Worm (Caenorhabditis elegans): ENCODE measurements around the gene rbmx-2.

DNA sequence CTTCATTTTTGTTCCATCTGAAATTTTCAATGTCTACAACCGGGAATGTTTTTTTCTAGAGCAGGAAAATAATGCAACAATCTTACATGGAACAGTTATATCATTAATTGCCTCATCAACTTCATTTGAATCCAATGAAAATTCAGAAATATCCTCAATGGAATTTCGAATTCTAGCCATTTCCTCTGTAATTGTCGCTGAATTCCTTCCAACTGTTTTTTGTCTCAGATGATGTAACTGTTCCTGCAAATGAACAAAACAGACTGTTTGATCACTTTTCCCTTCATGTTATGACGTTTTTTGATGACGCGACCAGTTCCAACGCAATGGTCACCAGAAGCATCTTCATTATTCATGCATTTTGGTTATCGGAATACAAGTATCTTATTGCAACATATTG is 24.7 kb upstream of the rbmx-2 start:
- TF ChIP-seq ama-1 (optimal IDR thresholded peaks at IDR 0.05) (no peak), ama-1 (GFP tag; optimal IDR thresholded peaks at IDR 0.05) (no peak), him-1 (tag; optimal IDR thresholded peaks at IDR 0.05) (no peak), Y79H2A.3 (GFP tag; conservative IDR thresholded peaks at IDR 0.05) (no peak), ekl-4 (GFP tag; IDR thresholded peaks at IDR 0.05) (no peak), unc-62 (GFP tag; optimal IDR thresholded peaks at IDR 0.05) (no peak), pha-4 (tag; optimal IDR thresholded peaks at IDR 0.05) (no peak), dpl-1 (GFP tag; optimal IDR thresholded peaks at IDR 0.05) (no peak), die-1 (tag; optimal IDR thresholded peaks at IDR 0.05) (no peak), fkh-3 (tag; optimal IDR thresholded peaks at IDR 0.05) (no peak), ceh-79 (tag; optimal IDR thresholded peaks at IDR 0.05) (no peak)
